Fruit fly (Drosophila melanogaster): ENCODE results near the gene simj.

DNA sequence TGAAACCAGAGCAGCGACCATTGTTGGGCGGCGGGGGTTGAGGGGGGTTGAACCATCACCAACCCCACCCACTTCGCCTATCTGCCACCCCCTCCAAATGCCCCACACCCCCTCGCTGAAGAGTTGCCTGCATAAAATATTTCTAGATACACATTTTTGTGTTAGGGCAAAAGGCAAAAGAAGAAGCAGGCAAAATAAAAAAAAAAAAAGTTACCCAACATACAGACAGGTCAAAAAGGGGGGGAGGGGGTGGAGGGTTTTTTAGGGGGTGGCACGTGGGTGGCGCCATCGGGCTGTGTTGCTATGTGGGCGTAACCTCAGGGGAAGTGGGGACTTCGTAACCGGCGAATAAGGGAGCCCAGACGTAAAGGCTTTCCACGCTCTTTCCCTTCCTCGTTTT, 8.0 kb downstream of the simj start:
- TF ChIP-seq CG8478 (optimal IDR thresholded peaks at IDR 0.05) (no peak), CTCF (optimal IDR thresholded peaks at IDR 0.05) (no peak)
